Worm (Caenorhabditis elegans) whole organism, young adult: Measurements from ENCODE around the gene toe-2.
A peak's percentile ranks its signal among the peaks of the same experiment; 100 is the strongest.

Source experiments
- B0336.3 ChIP-seq: fragments of 200-800 bp; sonication (Bioruptor generic); IDR thresholded peaks from 2 replicates; pipeline ENCODE4 v1.3.6; 2022; ENCODE audit warnings: missing genetic modification characterization, missing compliant biosample characterization
- D2030.7 ChIP-seq: fragments of 200-800 bp; sonication (Bioruptor generic); IDR thresholded peaks from 2 replicates; pipeline ENCODE4 v1.3.6; 2022; ENCODE audit warnings: missing genetic modification reagents, missing genetic modification characterization, missing compliant biosample characterization
- F10E7.11 ChIP-seq: sonication (generic microtip); optimal IDR thresholded peaks from 2 replicates; lab custom pipeline; 2017; ENCODE audit warnings: mild to moderate bottlenecking, missing genetic modification characterization, moderate library complexity, missing compliant biosample characterization
- F23B12.7 ChIP-seq: sonication (generic microtip); optimal IDR thresholded peaks from 2 replicates; lab custom pipeline; 2017; ENCODE audit warnings: missing genetic modification characterization, mild to moderate bottlenecking, missing compliant biosample characterization, antibody characterized with exemption, moderate library complexity; ENCODE audit not compliant: insufficient read depth
- F33H1.4 ChIP-seq: fragments of 200-800 bp; sonication (Bioruptor generic); IDR thresholded peaks from 2 replicates; pipeline ENCODE4 v1.3.6; 2022; ENCODE audit warnings: missing genetic modification reagents, missing genetic modification characterization, missing compliant biosample characterization
- F37B4.10 ChIP-seq: fragments of 200-800 bp; sonication (Bioruptor generic); IDR thresholded peaks from 2 replicates; pipeline ENCODE4 v1.3.6; 2022; ENCODE audit warnings: missing genetic modification characterization, missing compliant biosample characterization
- F57A8.1 ChIP-seq: fragments of 200-800 bp; sonication (Bioruptor generic); optimal IDR thresholded peaks from 2 replicates; lab custom pipeline; 2018; ENCODE audit warnings: mild to moderate bottlenecking, missing genetic modification characterization, moderate library complexity, missing compliant biosample characterization
- F57C9.4 ChIP-seq: sonication (generic microtip); optimal IDR thresholded peaks from 2 replicates; lab custom pipeline; 2017; ENCODE audit warnings: mild to moderate bottlenecking, missing genetic modification characterization, missing compliant biosample characterization
- K11D2.4 ChIP-seq: fragments of 200-800 bp; sonication (Bioruptor generic); IDR thresholded peaks from 2 replicates; pipeline ENCODE4 v1.3.6; 2022; ENCODE audit warnings: missing genetic modification reagents, missing genetic modification characterization, missing compliant biosample characterization
- Y67H2A.10 ChIP-seq: fragments of 200-800 bp; sonication (Bioruptor generic); conservative IDR thresholded peaks from 2 replicates; pipeline ENCODE4 v1.3.6; 2022; ENCODE audit warnings: missing genetic modification reagents, missing genetic modification characterization, missing compliant biosample characterization
- akir-1 ChIP-seq: fragments of 200-800 bp; sonication (Bioruptor generic); optimal IDR thresholded peaks from 2 replicates; lab custom pipeline; 2018; ENCODE audit warnings: mild to moderate bottlenecking, missing genetic modification characterization, moderate library complexity, missing compliant biosample characterization
- aptf-3 ChIP-seq: fragments of 200-800 bp; sonication (Bioruptor generic); IDR thresholded peaks from 2 replicates; pipeline ENCODE4 v1.3.6; 2022; ENCODE audit warnings: missing genetic modification characterization, missing compliant biosample characterization
- athp-1 ChIP-seq: sonication (generic microtip); optimal IDR thresholded peaks from 2 replicates; lab custom pipeline; 2017; ENCODE audit warnings: mild to moderate bottlenecking, missing genetic modification characterization, missing compliant biosample characterization
- attf-3 ChIP-seq: fragments of 200-800 bp; sonication (Bioruptor generic); conservative IDR thresholded peaks from 2 replicates; pipeline ENCODE4 v1.3.6; 2022; ENCODE audit warnings: missing genetic modification reagents, missing genetic modification characterization, missing compliant biosample characterization
- attf-5 ChIP-seq: fragments of 200-800 bp; sonication (Bioruptor generic); optimal IDR thresholded peaks from 2 replicates; lab custom pipeline; 2018; ENCODE audit warnings: mild to moderate bottlenecking, missing genetic modification characterization, missing compliant biosample characterization
- ccch-3 ChIP-seq: fragments of 200-800 bp; sonication (Bioruptor generic); optimal IDR thresholded peaks from 2 replicates; lab custom pipeline; 2018; ENCODE audit warnings: mild to moderate bottlenecking, missing genetic modification characterization, missing compliant biosample characterization
- cebp-1 ChIP-seq, 2 experiments: fragments of 200-800 bp in 1 of 2; sonication (Bioruptor generic) in 1 of 2; sonication (generic microtip) in 1 of 2; IDR thresholded peaks in 1 of 2; optimal IDR thresholded peaks in 1 of 2; 2 replicates each; pipeline versions ENCODE4 v1.3.6 to Lab custom; 2017 to 2022; ENCODE audit warnings: missing compliant biosample characterization in 2 of 2, missing genetic modification characterization in 2 of 2, mild to moderate bottlenecking in 1 of 2, missing genetic modification reagents in 1 of 2, moderate library complexity in 1 of 2
- ceh-27 ChIP-seq: fragments of 200-800 bp; sonication (Bioruptor generic); optimal IDR thresholded peaks from 2 replicates; lab custom pipeline; 2018; ENCODE audit warnings: mild to moderate bottlenecking, missing genetic modification characterization, moderate library complexity, missing compliant biosample characterization
- egl-44 ChIP-seq: fragments of 200-800 bp; sonication (Bioruptor generic); IDR thresholded peaks from 2 replicates; pipeline ENCODE4 v1.3.6; 2022; ENCODE audit warnings: missing genetic modification reagents, missing genetic modification characterization, missing compliant biosample characterization
- fkh-3 ChIP-seq: sonication (generic microtip); optimal IDR thresholded peaks from 2 replicates; lab custom pipeline; 2016; ENCODE audit warnings: mild to moderate bottlenecking, missing genetic modification characterization, missing compliant biosample characterization
- hlh-26 ChIP-seq: fragments of 200-800 bp; sonication (Bioruptor generic); conservative IDR thresholded peaks from 2 replicates; pipeline ENCODE4 v1.3.6; 2022; ENCODE audit warnings: missing genetic modification reagents, missing genetic modification characterization, missing compliant biosample characterization
- hmg-20 ChIP-seq: fragments of 200-800 bp; sonication (Bioruptor generic); IDR thresholded peaks from 2 replicates; pipeline ENCODE4 v1.3.6; 2022; ENCODE audit warnings: missing genetic modification reagents, missing genetic modification characterization, missing compliant biosample characterization
- hrde-1 ChIP-seq: sonication (generic microtip); optimal IDR thresholded peaks from 2 replicates; lab custom pipeline; 2016; ENCODE audit warnings: missing genetic modification characterization, mild to moderate bottlenecking, missing compliant biosample characterization, moderate library complexity, missing genotype, missing genetic modification reagents, borderline replicate concordance
- lag-1 ChIP-seq: fragments of 200-800 bp; sonication (Bioruptor generic); IDR thresholded peaks from 2 replicates; pipeline ENCODE4 v1.3.6; 2022; ENCODE audit warnings: missing genetic modification reagents, missing genetic modification characterization, missing compliant biosample characterization
- let-607 ChIP-seq, 2 experiments: fragments of 200-800 bp in 1 of 2; sonication (Bioruptor generic) in 1 of 2; sonication (generic microtip) in 1 of 2; optimal IDR thresholded peaks; 2 replicates each; lab custom pipeline; 2016 to 2018; ENCODE audit warnings: mild to moderate bottlenecking in 2 of 2, missing compliant biosample characterization in 2 of 2, missing genetic modification characterization in 2 of 2, moderate library complexity in 2 of 2, missing genotype in 1 of 2
- lsy-27 ChIP-seq: sonication (generic microtip); optimal IDR thresholded peaks from 2 replicates; lab custom pipeline; 2017; ENCODE audit warnings: missing genetic modification characterization, mild to moderate bottlenecking, missing compliant biosample characterization, antibody characterized with exemption, missing genotype, borderline replicate concordance; ENCODE audit not compliant: insufficient read depth
- madf-3 ChIP-seq: fragments of 200-800 bp; sonication (Bioruptor generic); IDR thresholded peaks from 2 replicates; pipeline ENCODE4 v1.3.6; 2022; ENCODE audit warnings: missing genetic modification reagents, missing genetic modification characterization, missing compliant biosample characterization
- nfyb-1 ChIP-seq: fragments of 200-800 bp; sonication (Bioruptor generic); IDR thresholded peaks from 2 replicates; pipeline ENCODE4 v1.3.6; 2022; ENCODE audit warnings: missing genetic modification reagents, missing genetic modification characterization, missing compliant biosample characterization
- nhr-179 ChIP-seq: sonication (generic microtip); optimal IDR thresholded peaks from 2 replicates; lab custom pipeline; 2016; ENCODE audit warnings: mild to moderate bottlenecking, missing genetic modification characterization, missing compliant biosample characterization
- nhr-80 ChIP-seq: sonication (generic microtip); optimal IDR thresholded peaks from 2 replicates; lab custom pipeline; 2016; ENCODE audit warnings: missing genetic modification characterization, missing compliant biosample characterization
- nhr-90 ChIP-seq: sonication (generic microtip); optimal IDR thresholded peaks from 2 replicates; lab custom pipeline; 2016; ENCODE audit warnings: missing genotype, mild to moderate bottlenecking, missing genetic modification characterization, missing compliant biosample characterization
- repo-1 ChIP-seq: sonication (generic microtip); optimal IDR thresholded peaks from 2 replicates; lab custom pipeline; 2017; ENCODE audit warnings: mild to moderate bottlenecking, missing genetic modification characterization, missing compliant biosample characterization
- rpc-1 ChIP-seq, 2 experiments: fragments of 150-350 bp in 1 of 2; sonication (generic microtip) in 1 of 2; optimal IDR thresholded peaks; 2 replicates each; lab custom pipeline; 2014 to 2018; ENCODE audit warnings: missing biosample characterization in 1 of 2, missing genetic modification characterization in 1 of 2, missing genetic modification reagents in 1 of 2, missing genotype in 1 of 2
- sea-2 ChIP-seq: fragments of 200-800 bp; sonication (Bioruptor generic); IDR thresholded peaks from 2 replicates; pipeline ENCODE4 v1.3.6; 2022; ENCODE audit warnings: missing genetic modification characterization, missing compliant biosample characterization
- snpc-1.1 ChIP-seq: sonication (generic microtip); optimal IDR thresholded peaks from 2 replicates; lab custom pipeline; 2017; ENCODE audit warnings: missing genetic modification characterization, mild to moderate bottlenecking, missing compliant biosample characterization, antibody characterized with exemption, moderate library complexity, missing genotype, missing genetic modification reagents; ENCODE audit not compliant: insufficient read depth
- snpc-4 ChIP-seq, 5 experiments: fragments of 150-350 bp in 1 of 5; sonication (generic microtip) in 4 of 5; optimal IDR thresholded peaks; 2 replicates each; lab custom pipeline; 2014 to 2018; ENCODE audit warnings: missing genetic modification characterization in 5 of 5, missing biosample characterization in 3 of 5, antibody characterized with exemption in 2 of 5, mild to moderate bottlenecking in 2 of 5, missing compliant biosample characterization in 2 of 5, missing genotype in 2 of 5, moderate library complexity in 2 of 5, missing genetic modification reagents in 1 of 5
- somi-1 ChIP-seq: fragments of 200-800 bp; sonication (Bioruptor generic); optimal IDR thresholded peaks from 2 replicates; lab custom pipeline; 2018; ENCODE audit warnings: mild to moderate bottlenecking, missing genetic modification characterization, missing compliant biosample characterization
- tbp1 ChIP-seq: fragments of 200-800 bp; sonication (Bioruptor generic); optimal IDR thresholded peaks from 2 replicates; lab custom pipeline; 2018; ENCODE audit warnings: mild to moderate bottlenecking, missing genetic modification characterization, missing compliant biosample characterization
- zfh-2 ChIP-seq: fragments of 200-800 bp; sonication (Bioruptor generic); conservative IDR thresholded peaks from 2 replicates; pipeline ENCODE4 v1.3.6; 2022; ENCODE audit warnings: missing genetic modification reagents, missing genetic modification characterization, missing compliant biosample characterization
- zim-3 ChIP-seq: sonication (generic microtip); optimal IDR thresholded peaks from 2 replicates; lab custom pipeline; 2017; ENCODE audit warnings: mild to moderate bottlenecking, missing genetic modification characterization, moderate library complexity, missing compliant biosample characterization
- ztf-18 ChIP-seq: sonication (generic microtip); optimal IDR thresholded peaks from 2 replicates; lab custom pipeline; 2016; ENCODE audit warnings: missing genotype, mild to moderate bottlenecking, missing genetic modification characterization, missing compliant biosample characterization
- ztf-25 ChIP-seq: fragments of 200-800 bp; sonication (Bioruptor generic); IDR thresholded peaks from 2 replicates; pipeline ENCODE4 v1.3.6; 2022; ENCODE audit warnings: missing genetic modification reagents, missing genetic modification characterization, missing compliant biosample characterization
- ztf-28 ChIP-seq: fragments of 200-800 bp; sonication (Bioruptor generic); IDR thresholded peaks from 2 replicates; pipeline ENCODE4 v1.3.6; 2022; ENCODE audit warnings: missing genetic modification reagents, missing genetic modification characterization, missing compliant biosample characterization
- ztf-3 ChIP-seq: fragments of 200-800 bp; sonication (Bioruptor generic); optimal IDR thresholded peaks from 2 replicates; lab custom pipeline; 2018; ENCODE audit warnings: mild to moderate bottlenecking, missing genetic modification characterization, missing compliant biosample characterization

Gene toe-2

DNA sequence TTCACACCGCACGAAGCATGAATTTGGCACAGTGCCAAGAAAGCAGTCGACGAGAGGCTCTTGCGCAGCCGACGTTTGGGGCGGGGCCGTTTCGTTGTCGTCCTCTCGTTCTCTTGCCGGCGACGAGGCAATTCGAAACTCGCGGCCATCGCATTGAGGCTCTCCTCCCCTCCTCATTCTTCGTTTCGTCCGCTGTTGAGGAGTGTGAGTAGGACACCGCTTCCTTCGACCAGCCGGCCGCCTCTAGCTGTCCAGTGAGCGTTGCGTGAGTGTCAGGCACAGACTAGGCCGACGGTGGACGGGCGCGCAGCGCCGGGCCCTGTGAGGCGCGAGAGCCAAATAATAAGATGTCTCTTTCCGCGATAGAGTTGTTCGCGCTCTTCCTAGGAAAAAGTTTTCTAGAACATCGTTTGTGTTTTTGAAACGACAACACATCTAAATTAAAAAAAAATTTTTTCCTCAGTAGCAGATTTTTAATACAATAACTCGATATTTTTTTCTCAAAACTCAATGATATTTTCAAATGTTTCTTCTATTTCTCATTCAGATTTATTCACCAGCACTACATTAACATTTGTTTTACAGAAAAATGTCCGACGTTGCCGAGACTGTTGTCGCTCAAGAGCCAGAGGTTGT lies 29.2 kb downstream of the toe-2 start, which contains the start of the genes T28D9.11 and T28D9.1 (continued):
- TF ChIP-seq hlh-26 (GFP tag; lab: Robert Waterston, UW) (no peak), F10E7.11 (tag; lab: Kevin White, UChicago) (no peak), cebp-1 (GFP tag; IDR thresholded peaks at IDR 0.05; lab: Robert Waterston, UW) (no peak; the same call in 1 of the 2 replicates), cebp-1 (tag; optimal IDR thresholded peaks at IDR 0.05; lab: Kevin White, UChicago) (peak; percentile 57), athp-1 (tag; lab: Kevin White, UChicago) (no peak), ceh-27 (GFP tag; lab: Kevin White, UChicago) (peak; percentile 71), D2030.7 (GFP tag; lab: Robert Waterston, UW) (no peak; the same call in none of the 2 replicates), rpc-1 (optimal IDR thresholded peaks at IDR 0.05; lab: Kevin White, UChicago) (no peak), rpc-1 (tag; optimal IDR thresholded peaks at IDR 0.05; lab: Kevin White, UChicago) (no peak)

- TF ChIP-seq let-607 (tag; optimal IDR thresholded peaks at IDR 0.05; lab: Kevin White, UChicago) (no peak), somi-1 (no peak), attf-5 (GFP tag; lab: Kevin White, UChicago) (no peak), tbp1 (peak; percentile 58), F37B4.10 (GFP tag; lab: Robert Waterston, UW) (no peak), B0336.3 (GFP tag; lab: Robert Waterston, UW) (peak; percentile 28; the same call in 1 of the 2 replicates), Y67H2A.10 (GFP tag; lab: Robert Waterston, UW) (no peak), egl-44 (GFP tag; lab: Robert Waterston, UW) (0 out of 2 replicates have a peak, but pooled peaks have one; percentile 48), nhr-90 (tag; lab: Kevin White, UChicago) (no peak), nhr-179 (tag; lab: Kevin White, UChicago) (no peak), F57A8.1 (GFP tag; lab: Kevin White, UChicago) (no peak), zfh-2 (GFP tag; lab: Robert Waterston, UW) (no peak), ztf-28 (no peak), hmg-20 (GFP tag; lab: Robert Waterston, UW) (no peak), ztf-25 (GFP tag; lab: Robert Waterston, UW) (0 out of 2 replicates have a peak, but pooled peaks have one; percentile 37), nfyb-1 (GFP tag; lab: Robert Waterston, UW) (peak; percentile 71), ccch-3 (GFP tag; lab: Kevin White, UChicago) (no peak), snpc-4 (GFP tag; optimal IDR thresholded peaks at IDR 0.05; lab: Kevin White, UChicago) (no peak), snpc-4 (tag; optimal IDR thresholded peaks at IDR 0.05; lab: Kevin White, UChicago) (no peak), lsy-27 (no peak), hrde-1 (tag; lab: Kevin White, UChicago) (peak; percentile 81), attf-3 (GFP tag; lab: Robert Waterston, UW) (no peak), madf-3 (GFP tag; lab: Robert Waterston, UW) (peak; percentile 86), ztf-18 (tag; lab: Kevin White, UChicago) (no peak), fkh-3 (tag; lab: Kevin White, UChicago) (no peak), K11D2.4 (GFP tag; lab: Robert Waterston, UW) (no peak), F33H1.4 (GFP tag; lab: Robert Waterston, UW) (peak; percentile 88), zim-3 (tag; lab: Kevin White, UChicago) (no peak), sea-2 (GFP tag; lab: Robert Waterston, UW) (no peak), F57C9.4 (tag; lab: Kevin White, UChicago) (no peak), nhr-80 (no peak), repo-1 (peak; percentile 23), snpc-1.1 (tag; lab: Kevin White, UChicago) (peak; percentile 21), ztf-3 (GFP tag; lab: Kevin White, UChicago) (no peak), aptf-3 (GFP tag; lab: Robert Waterston, UW) (no peak), akir-1 (GFP tag; lab: Kevin White, UChicago) (no peak), F23B12.7 (tag; lab: Kevin White, UChicago) (peak; percentile 82), lag-1 (GFP tag; lab: Robert Waterston, UW) (no peak)
These were observed 30.0 kb downstream of the toe-2 start for ce11 chrII:6491187-6491586.
